Worm (Caenorhabditis elegans) whole organism, early embryonic: ENCODE measurements around the gene gyg-1.

Experiments used
- B0310.2 ChIP-seq: sonication (generic microtip); optimal IDR thresholded peaks from 2 replicates; lab custom pipeline; 2016; ENCODE audit warnings: mild to moderate bottlenecking, missing genetic modification characterization, missing compliant biosample characterization
- F13C5.2 ChIP-seq: sonication (generic microtip); optimal IDR thresholded peaks from 2 replicates; lab custom pipeline; 2017; ENCODE audit warnings: mild to moderate bottlenecking, missing genetic modification characterization, inconsistent platforms, missing compliant biosample characterization
- aly-1 ChIP-seq: sonication (generic microtip); optimal IDR thresholded peaks from 2 replicates; lab custom pipeline; 2016; ENCODE audit warnings: missing genetic modification characterization, missing compliant biosample characterization
- ama-1 ChIP-seq: fragments of 150-350 bp; optimal IDR thresholded peaks from 2 replicates; lab custom pipeline; 2014
- ceh-13 ChIP-seq: fragments of 200-800 bp; sonication (Bioruptor generic); optimal IDR thresholded peaks from 2 replicates; lab custom pipeline; 2018; ENCODE audit warnings: mild to moderate bottlenecking, missing genetic modification characterization, missing compliant biosample characterization
- ceh-36 ChIP-seq: sonication (generic microtip); optimal IDR thresholded peaks from 2 replicates; lab custom pipeline; 2016; ENCODE audit warnings: missing genetic modification characterization, inconsistent platforms, missing compliant biosample characterization
- ets-7 ChIP-seq: sonication (generic microtip); optimal IDR thresholded peaks from 2 replicates; lab custom pipeline; 2016; ENCODE audit warnings: missing genotype, missing genetic modification characterization, missing compliant biosample characterization
- flt-1 ChIP-seq: fragments of 200-800 bp; sonication (Bioruptor generic); IDR thresholded peaks from 2 replicates; pipeline ENCODE4 v1.3.6; 2022; ENCODE audit warnings: missing genetic modification characterization, missing compliant biosample characterization
- hmbx-1 ChIP-seq: sonication (generic microtip); optimal IDR thresholded peaks from 2 replicates; lab custom pipeline; 2016; ENCODE audit warnings: mild to moderate bottlenecking, missing genetic modification characterization, missing compliant biosample characterization
- hmg-4 ChIP-seq: fragments of 200-800 bp; sonication (Bioruptor generic); optimal IDR thresholded peaks from 2 replicates; lab custom pipeline; 2018; ENCODE audit warnings: mild to moderate bottlenecking, missing genetic modification characterization, missing compliant biosample characterization
- hnd-1 ChIP-seq: sonication (generic microtip); optimal IDR thresholded peaks from 2 replicates; lab custom pipeline; 2016; ENCODE audit warnings: missing genetic modification characterization, missing compliant biosample characterization
- pes-1 ChIP-seq: fragments of 200-800 bp; sonication (Bioruptor generic); IDR thresholded peaks from 2 replicates; pipeline ENCODE4 v1.3.6; 2022; ENCODE audit warnings: missing genetic modification reagents, missing genetic modification characterization, missing compliant biosample characterization
- scrt-1 ChIP-seq: fragments of 200-800 bp; sonication (Bioruptor generic); IDR thresholded peaks from 2 replicates; pipeline ENCODE4 v1.3.6; 2022; ENCODE audit warnings: missing genetic modification characterization, missing compliant biosample characterization
- sea-1 ChIP-seq: fragments of 200-800 bp; sonication (Bioruptor generic); conservative IDR thresholded peaks from 2 replicates; pipeline ENCODE4 v1.3.6; 2022; ENCODE audit warnings: missing genetic modification characterization, missing compliant biosample characterization
- tbx-11 ChIP-seq: fragments of 200-800 bp; sonication (Bioruptor generic); IDR thresholded peaks from 2 replicates; pipeline ENCODE4 v1.3.6; 2022; ENCODE audit warnings: missing genetic modification characterization, missing compliant biosample characterization
- tbx-37 ChIP-seq: fragments of 200-800 bp; sonication (Bioruptor generic); conservative IDR thresholded peaks from 2 replicates; pipeline ENCODE4 v1.3.6; 2022; ENCODE audit warnings: missing genetic modification reagents, missing genetic modification characterization, missing compliant biosample characterization
- tra-4 ChIP-seq: sonication (generic microtip); optimal IDR thresholded peaks from 2 replicates; lab custom pipeline; 2017; ENCODE audit warnings: missing genetic modification characterization, missing compliant biosample characterization

The gyg-1 gene

DNA sequence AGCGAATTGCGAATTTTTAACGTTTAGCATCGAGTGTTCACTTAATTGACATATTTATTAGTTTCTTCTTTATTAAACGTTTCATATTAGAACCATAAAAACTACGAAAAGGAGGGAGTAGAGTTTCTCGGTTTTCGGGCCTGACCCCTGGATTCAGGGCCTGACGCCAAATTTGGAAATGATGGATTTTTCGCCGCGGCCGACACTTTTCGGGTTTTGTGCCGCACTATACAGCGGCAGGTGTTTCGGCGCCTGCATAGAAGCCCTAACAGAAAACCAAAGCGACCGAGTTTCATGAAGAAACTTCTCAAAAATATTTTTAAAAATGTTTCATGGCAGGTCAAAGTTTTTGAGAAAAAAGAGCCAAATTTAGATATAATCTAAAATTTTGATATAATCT, 37.1 kb upstream of the gyg-1 start:
- TF ChIP-seq ceh-36 (tag; lab: Kevin White, UChicago): no peak
- no peak for TF ChIP-seq pes-1 (GFP tag; lab: Robert Waterston, UW)
- TF ChIP-seq ama-1 (lab: Kevin White, UChicago): no peak
- no peak for TF ChIP-seq tbx-11 (GFP tag; lab: Robert Waterston, UW)
- TF ChIP-seq F13C5.2 (tag; lab: Kevin White, UChicago): no peak
- TF ChIP-seq tbx-37 (GFP tag; lab: Robert Waterston, UW): no peak
- TF ChIP-seq ets-7 (tag; lab: Kevin White, UChicago): no peak
- TF ChIP-seq sea-1 (GFP tag; lab: Robert Waterston, UW): no peak
- no peak for TF ChIP-seq hmg-4
- no peak for TF ChIP-seq B0310.2 (tag; lab: Kevin White, UChicago)
- TF ChIP-seq flt-1 (GFP tag; lab: Robert Waterston, UW): no peak
- no peak for TF ChIP-seq hmbx-1
- no peak for TF ChIP-seq scrt-1
- TF ChIP-seq aly-1: no peak
- no peak for TF ChIP-seq hnd-1 (tag; lab: Kevin White, UChicago)
- TF ChIP-seq ceh-13 (GFP tag; lab: Kevin White, UChicago): no peak
- TF ChIP-seq tra-4 (tag; lab: Kevin White, UChicago): no peak

DNA sequence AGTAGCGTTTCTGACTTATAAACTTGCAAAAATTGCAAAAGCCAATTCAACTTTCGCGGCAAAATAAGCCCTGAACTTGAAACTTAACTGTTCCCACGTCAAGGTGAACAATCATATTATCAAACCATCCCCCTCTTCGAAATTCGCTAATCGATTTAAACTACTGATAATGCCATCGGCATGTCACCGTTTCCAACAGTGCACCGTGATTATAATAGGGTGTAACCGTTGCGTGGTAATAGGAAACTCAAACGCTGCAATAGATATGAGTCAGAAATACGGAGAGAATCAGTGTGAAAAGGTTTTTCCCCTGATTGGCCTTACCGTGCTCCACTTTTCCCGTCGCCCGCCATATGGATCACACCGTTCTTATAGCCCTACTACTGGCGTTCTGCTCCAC, 36.5 kb upstream of the gyg-1 start:
- TF ChIP-seq B0310.2 (tag; lab: Kevin White, UChicago) (no peak), scrt-1 (no peak), ama-1 (lab: Kevin White, UChicago) (no peak), hnd-1 (tag; lab: Kevin White, UChicago) (no peak), flt-1 (GFP tag; lab: Robert Waterston, UW) (no peak), pes-1 (GFP tag; lab: Robert Waterston, UW) (no peak)

DNA sequence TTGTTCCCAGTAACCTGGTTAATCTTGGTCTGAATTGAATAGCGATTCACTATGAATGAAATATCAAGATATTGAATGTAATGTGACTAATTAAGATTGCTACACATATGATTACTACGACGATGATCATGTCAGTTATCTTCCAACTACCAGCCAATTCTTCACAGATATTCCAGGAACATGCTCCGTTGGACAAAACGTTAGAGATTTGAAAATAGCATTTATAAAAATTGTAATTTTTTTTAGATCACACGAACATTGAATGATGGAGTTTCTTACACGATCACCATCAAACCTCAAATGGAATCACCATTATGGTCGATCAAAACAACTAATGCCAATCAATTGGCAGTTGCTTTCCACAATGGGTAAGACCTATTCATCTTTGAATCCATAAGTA, 34.4 kb upstream of the gyg-1 start:
- TF ChIP-seq sea-1 (GFP tag; lab: Robert Waterston, UW) (no peak), pes-1 (GFP tag; lab: Robert Waterston, UW) (no peak), aly-1 (no peak), tbx-37 (GFP tag; lab: Robert Waterston, UW) (no peak), B0310.2 (tag; lab: Kevin White, UChicago) (no peak), hnd-1 (tag; lab: Kevin White, UChicago) (no peak), hmg-4 (no peak), hmbx-1 (no peak), ets-7 (tag; lab: Kevin White, UChicago) (no peak), F13C5.2 (tag; lab: Kevin White, UChicago) (no peak), ama-1 (lab: Kevin White, UChicago) (no peak), flt-1 (GFP tag; lab: Robert Waterston, UW) (no peak), tra-4 (tag; lab: Kevin White, UChicago) (no peak)

DNA sequence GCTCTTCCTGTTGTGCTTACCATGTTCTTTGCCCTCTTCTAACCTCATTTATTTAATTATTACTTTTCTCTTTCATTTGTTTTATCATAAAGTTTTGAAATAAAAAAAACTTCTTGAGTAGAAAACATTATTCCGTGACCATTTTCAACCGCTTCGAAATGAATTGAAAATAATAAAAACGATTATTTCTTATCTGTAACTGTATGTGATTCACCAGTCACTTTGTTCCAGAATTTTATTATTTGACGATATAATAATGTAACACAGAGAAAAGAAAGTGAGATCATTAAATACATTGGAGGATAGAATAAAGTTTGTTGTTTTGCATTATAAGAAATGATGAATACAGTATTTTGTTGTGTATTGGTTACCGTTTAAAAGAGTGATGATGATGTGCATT, 32.4 kb upstream of the gyg-1 start:
- no peak for TF ChIP-seq ets-7 (tag; lab: Kevin White, UChicago)
- no peak for TF ChIP-seq tbx-37 (GFP tag; lab: Robert Waterston, UW)
- TF ChIP-seq ceh-13 (GFP tag; lab: Kevin White, UChicago): no peak
- no peak for TF ChIP-seq tra-4 (tag; lab: Kevin White, UChicago)
- TF ChIP-seq F13C5.2 (tag; lab: Kevin White, UChicago): no peak
- no peak for TF ChIP-seq pes-1 (GFP tag; lab: Robert Waterston, UW)
- TF ChIP-seq hmbx-1: no peak
- no peak for TF ChIP-seq aly-1

DNA sequence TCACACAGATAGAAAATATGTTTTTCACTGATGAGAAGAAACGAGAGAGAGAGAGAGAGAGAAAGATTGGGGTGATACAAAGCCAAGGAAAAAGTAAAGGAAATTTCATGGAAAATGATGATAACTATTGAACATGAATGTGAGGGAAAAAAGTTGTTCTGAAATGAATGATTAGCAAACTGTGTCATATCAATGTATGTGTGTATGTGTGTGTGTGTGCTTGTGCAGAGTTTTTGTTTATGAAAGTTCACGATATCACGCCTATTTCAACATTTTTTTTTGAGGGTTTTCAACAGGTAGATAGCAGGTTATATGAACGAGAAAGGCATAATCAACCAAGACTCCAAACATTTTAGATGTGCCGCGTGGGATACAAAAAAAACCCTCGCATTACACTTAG, 30.9 kb upstream of the gyg-1 start:
- no peak for TF ChIP-seq ets-7 (tag; lab: Kevin White, UChicago)
- no peak for TF ChIP-seq ceh-13 (GFP tag; lab: Kevin White, UChicago)
- no peak for TF ChIP-seq ceh-36 (tag; lab: Kevin White, UChicago)

DNA sequence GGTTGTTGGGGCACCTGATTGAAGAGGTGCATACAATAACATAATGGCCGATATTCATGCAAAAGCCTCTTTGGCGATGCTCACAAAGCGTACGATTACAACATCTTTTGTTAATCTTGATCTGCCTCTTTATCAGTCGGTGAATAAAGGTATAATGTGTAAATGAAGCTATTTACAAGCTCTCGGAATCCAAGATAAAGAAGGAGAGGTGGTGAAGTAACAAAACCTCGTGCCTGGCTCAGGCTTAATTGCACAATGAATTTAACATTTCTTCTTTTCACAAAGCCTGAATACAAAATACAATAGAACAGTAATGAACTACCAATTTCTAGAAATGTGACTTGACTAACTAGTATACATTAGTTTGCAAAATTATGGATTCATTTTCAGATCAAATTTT, 30.2 kb upstream of the gyg-1 start:
- no peak for TF ChIP-seq tra-4 (tag; lab: Kevin White, UChicago)
- no peak for TF ChIP-seq pes-1 (GFP tag; lab: Robert Waterston, UW)
- TF ChIP-seq F13C5.2 (tag; lab: Kevin White, UChicago): no peak
- no peak for TF ChIP-seq hnd-1 (tag; lab: Kevin White, UChicago)
- TF ChIP-seq B0310.2 (tag; lab: Kevin White, UChicago): no peak
- no peak for TF ChIP-seq ets-7 (tag; lab: Kevin White, UChicago)
- no peak for TF ChIP-seq sea-1 (GFP tag; lab: Robert Waterston, UW)

DNA sequence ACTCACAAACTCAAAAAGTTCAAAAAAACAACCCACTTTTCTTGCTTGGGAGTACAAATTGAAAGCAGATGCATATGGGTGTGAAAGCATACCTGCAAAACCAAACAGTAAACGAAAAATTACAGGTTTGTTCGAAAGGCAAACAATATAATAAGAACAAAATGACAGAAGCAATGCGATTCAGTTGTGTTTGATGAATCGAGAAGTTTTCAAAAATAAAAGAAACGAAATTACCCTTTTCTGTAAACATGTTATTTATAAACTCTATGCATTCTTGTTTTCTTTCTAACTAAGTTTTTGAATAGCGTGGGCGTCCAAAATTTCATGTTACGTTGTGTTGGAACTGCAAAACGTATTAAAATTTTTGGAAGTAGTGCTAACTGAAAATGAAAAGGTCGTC, 28.5 kb upstream of the gyg-1 start, which contains the start of gene sox-4:
sox-4 (minus strand) TSS at position 101 of the 400 bp plus-strand sequence.
- no peak for TF ChIP-seq tbx-11 (GFP tag; lab: Robert Waterston, UW)
- TF ChIP-seq hmbx-1: no peak
- no peak for TF ChIP-seq B0310.2 (tag; lab: Kevin White, UChicago)
- no peak for TF ChIP-seq F13C5.2 (tag; lab: Kevin White, UChicago)
- TF ChIP-seq hmg-4: no peak

DNA sequence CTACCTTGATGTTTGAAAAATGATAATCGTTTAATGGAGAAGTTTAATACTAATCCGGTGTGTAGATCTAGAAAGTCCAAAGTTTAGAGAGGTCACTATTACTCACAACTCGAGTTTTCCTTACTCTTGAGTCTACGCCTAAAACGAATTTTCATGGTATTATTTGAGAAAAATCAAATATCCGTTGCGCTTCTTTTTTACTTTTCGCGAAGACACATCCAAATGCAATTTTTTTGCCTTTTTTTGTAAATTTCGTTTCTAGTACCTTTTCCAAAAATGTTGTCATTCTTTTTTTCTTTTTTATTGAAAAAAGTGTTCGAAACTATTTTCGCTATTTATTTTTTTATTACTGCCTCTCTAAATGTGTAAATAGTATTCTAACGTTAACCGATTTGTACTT, 23.7 kb upstream of the gyg-1 start:
- TF ChIP-seq hnd-1 (tag; lab: Kevin White, UChicago) (no peak), ceh-36 (tag; lab: Kevin White, UChicago) (no peak), hmg-4 (no peak), B0310.2 (tag; lab: Kevin White, UChicago) (no peak), aly-1 (no peak), tbx-37 (GFP tag; lab: Robert Waterston, UW) (no peak), tbx-11 (GFP tag; lab: Robert Waterston, UW) (no peak)
